Worm (Caenorhabditis elegans) whole organism, L1 larva: ENCODE data around the gene fbxa-214.

Experiments
- C04F5.9 ChIP-seq: sonication (generic microtip); optimal IDR thresholded peaks from 2 replicates; lab custom pipeline; 2016; ENCODE audit warnings: missing genetic modification characterization, missing compliant biosample characterization
- aha-1 ChIP-seq: fragments of 150-350 bp; optimal IDR thresholded peaks from 2 replicates; lab custom pipeline; 2014; ENCODE audit warnings: missing biosample characterization, missing genetic modification characterization
- alr-1 ChIP-seq: fragments of 200-800 bp; sonication (Bioruptor generic); optimal IDR thresholded peaks from 2 replicates; lab custom pipeline; 2018; ENCODE audit warnings: borderline replicate concordance, mild to moderate bottlenecking, missing genetic modification characterization, missing compliant biosample characterization
- ama-1 ChIP-seq: fragments of 150-350 bp; optimal IDR thresholded peaks from 2 replicates; lab custom pipeline; 2014
- blmp-1 ChIP-seq: fragments of 150-350 bp; optimal IDR thresholded peaks from 2 replicates; lab custom pipeline; 2014; ENCODE audit warnings: missing biosample characterization, missing genetic modification characterization
- ceh-82 ChIP-seq, 3 experiments: fragments of 150-350 bp in 1 of 3; sonication (generic microtip) in 2 of 3; optimal IDR thresholded peaks; 2 replicates each; lab custom pipeline; 2014 to 2017; ENCODE audit warnings: missing biosample characterization in 3 of 3, missing genetic modification characterization in 3 of 3
- efl-1 ChIP-seq, 4 experiments: fragments of 150-350 bp; optimal IDR thresholded peaks in 3 of 4; peaks in 1 of 4; 1 replicate in 1 of 4; 2 replicates in 3 of 4; lab custom pipeline; 2014; ENCODE audit warnings: missing biosample characterization in 2 of 4, missing genetic modification characterization in 2 of 4, missing genetic modification reagents in 2 of 4
- egl-13 ChIP-seq: sonication (generic microtip); optimal IDR thresholded peaks from 2 replicates; lab custom pipeline; 2016; ENCODE audit warnings: missing genotype, missing genetic modification reagents, missing genetic modification characterization, missing compliant biosample characterization
- elt-2 ChIP-seq: sonication (generic microtip); optimal IDR thresholded peaks from 2 replicates; lab custom pipeline; 2016; ENCODE audit warnings: missing genetic modification characterization, mild to moderate bottlenecking, inconsistent platforms, missing compliant biosample characterization, missing genetic modification reagents
- elt-3 ChIP-seq, 6 experiments: fragments of 150-350 bp in 1 of 6; sonication (generic microtip); optimal IDR thresholded peaks; 2 replicates each; lab custom pipeline; 2017 to 2018; ENCODE audit warnings: missing biosample characterization in 6 of 6, missing genetic modification characterization in 6 of 6, inconsistent platforms in 1 of 6
- fkh-10 ChIP-seq: sonication (generic microtip); optimal IDR thresholded peaks from 2 replicates; lab custom pipeline; 2017; ENCODE audit warnings: missing biosample characterization, missing genetic modification reagents, missing genetic modification characterization
- fkh-8 ChIP-seq: sonication (generic microtip); optimal IDR thresholded peaks from 2 replicates; lab custom pipeline; 2016; ENCODE audit warnings: mild to moderate bottlenecking, missing genetic modification characterization, missing compliant biosample characterization
- fos-1 ChIP-seq: fragments of 150-350 bp; optimal IDR thresholded peaks from 2 replicates; lab custom pipeline; 2014; ENCODE audit warnings: missing biosample characterization, missing genetic modification characterization
- hlh-4 ChIP-seq: sonication (generic microtip); optimal IDR thresholded peaks from 2 replicates; lab custom pipeline; 2016; ENCODE audit warnings: mild to moderate bottlenecking, missing genetic modification characterization, missing compliant biosample characterization
- jun-1 ChIP-seq: fragments of 150-350 bp; optimal IDR thresholded peaks from 2 replicates; lab custom pipeline; 2014; ENCODE audit warnings: missing biosample characterization, missing genetic modification reagents, missing genetic modification characterization
- lin-14 ChIP-seq: fragments of 200-800 bp; sonication (Bioruptor generic); optimal IDR thresholded peaks from 2 replicates; lab custom pipeline; 2018; ENCODE audit warnings: mild to moderate bottlenecking, missing genetic modification characterization, moderate library complexity, missing compliant biosample characterization
- lin-35 ChIP-seq, 2 experiments: fragments of 150-350 bp; optimal IDR thresholded peaks; 2 replicates each; lab custom pipeline; 2014; ENCODE audit warnings: missing biosample characterization in 2 of 2, missing genetic modification characterization in 2 of 2, missing genetic modification reagents in 2 of 2
- lsy-2 ChIP-seq, 2 experiments: fragments of 150-350 bp; optimal IDR thresholded peaks; 2 replicates each; lab custom pipeline; 2014; ENCODE audit warnings: missing biosample characterization in 2 of 2, missing genetic modification characterization in 2 of 2
- mdl-1 ChIP-seq, 2 experiments: fragments of 150-350 bp; optimal IDR thresholded peaks; 2 replicates each; lab custom pipeline; 2014 to 2017; ENCODE audit warnings: missing biosample characterization in 2 of 2, missing genetic modification characterization in 2 of 2, inconsistent platforms in 1 of 2
- nhr-237 ChIP-seq: fragments of 150-350 bp; optimal IDR thresholded peaks from 2 replicates; lab custom pipeline; 2014; ENCODE audit warnings: missing biosample characterization, missing genetic modification characterization
- nhr-28 ChIP-seq: fragments of 150-350 bp; optimal IDR thresholded peaks from 2 replicates; lab custom pipeline; 2014; ENCODE audit warnings: missing biosample characterization, missing genetic modification characterization
- nhr-47 ChIP-seq: sonication (generic microtip); optimal IDR thresholded peaks from 2 replicates; lab custom pipeline; 2016; ENCODE audit warnings: mild to moderate bottlenecking, missing genetic modification characterization, moderate library complexity, missing compliant biosample characterization
- nhr-71 ChIP-seq: sonication (generic microtip); optimal IDR thresholded peaks from 2 replicates; lab custom pipeline; 2016; ENCODE audit warnings: mild to moderate bottlenecking, missing genetic modification characterization, moderate library complexity, missing compliant biosample characterization
- nhr-84 ChIP-seq: sonication (generic microtip); optimal IDR thresholded peaks from 2 replicates; lab custom pipeline; 2017; ENCODE audit warnings: missing biosample characterization, missing genetic modification characterization
- nhr-85 ChIP-seq: sonication (generic microtip); peaks from one replicate; lab custom pipeline; 2016; ENCODE audit warnings: missing genetic modification characterization, inconsistent platforms, missing compliant biosample characterization
- nhr-90 ChIP-seq: sonication (generic microtip); optimal IDR thresholded peaks from 2 replicates; lab custom pipeline; 2016; ENCODE audit warnings: mild to moderate bottlenecking, missing genetic modification characterization, missing compliant biosample characterization; ENCODE audit not compliant: poor library complexity
- pag-3 ChIP-seq: sonication (generic microtip); optimal IDR thresholded peaks from 2 replicates; lab custom pipeline; 2017; ENCODE audit warnings: missing genetic modification characterization, mild to moderate bottlenecking, missing compliant biosample characterization, antibody characterized with exemption, borderline replicate concordance; ENCODE audit not compliant: insufficient read depth
- rnt-1 ChIP-seq: sonication (generic microtip); optimal IDR thresholded peaks from 2 replicates; lab custom pipeline; 2016; ENCODE audit warnings: mild to moderate bottlenecking, missing genetic modification characterization, moderate library complexity, missing compliant biosample characterization
- skn-1 ChIP-seq: fragments of 150-350 bp; optimal IDR thresholded peaks from 2 replicates; lab custom pipeline; 2014; ENCODE audit warnings: missing biosample characterization, missing genetic modification characterization
- snpc-4 ChIP-seq: fragments of 150-350 bp; optimal IDR thresholded peaks from 2 replicates; lab custom pipeline; 2014; ENCODE audit warnings: missing biosample characterization, missing genetic modification characterization
- snu-23 ChIP-seq: sonication (generic microtip); optimal IDR thresholded peaks from 2 replicates; lab custom pipeline; 2016; ENCODE audit warnings: missing genetic modification characterization, missing compliant biosample characterization
- sox-4 ChIP-seq: sonication (generic microtip); optimal IDR thresholded peaks from 2 replicates; lab custom pipeline; 2016; ENCODE audit warnings: missing genetic modification characterization, missing compliant biosample characterization
- swsn-7 ChIP-seq: sonication (generic microtip); optimal IDR thresholded peaks from 2 replicates; lab custom pipeline; 2016; ENCODE audit warnings: missing genetic modification characterization, missing compliant biosample characterization
- tbx-2 ChIP-seq: sonication (generic microtip); optimal IDR thresholded peaks from 2 replicates; lab custom pipeline; 2016; ENCODE audit warnings: missing genetic modification characterization, missing compliant biosample characterization
- unc-62 ChIP-seq: fragments of 150-350 bp; optimal IDR thresholded peaks from 2 replicates; lab custom pipeline; 2014; ENCODE audit warnings: missing biosample characterization, missing genetic modification reagents, missing genetic modification characterization
- unc-98 ChIP-seq: fragments of 200-800 bp; sonication (Bioruptor generic); IDR thresholded peaks from 2 replicates; pipeline ENCODE4 v1.3.6; 2022; ENCODE audit warnings: missing genetic modification characterization, missing compliant biosample characterization
- ztf-11 ChIP-seq, 2 experiments: sonication (generic microtip); optimal IDR thresholded peaks; 2 replicates each; lab custom pipeline; 2016 to 2017; ENCODE audit warnings: missing genetic modification characterization in 2 of 2, missing biosample characterization in 1 of 2, missing compliant biosample characterization in 1 of 2

The fbxa-214 gene

DNA sequence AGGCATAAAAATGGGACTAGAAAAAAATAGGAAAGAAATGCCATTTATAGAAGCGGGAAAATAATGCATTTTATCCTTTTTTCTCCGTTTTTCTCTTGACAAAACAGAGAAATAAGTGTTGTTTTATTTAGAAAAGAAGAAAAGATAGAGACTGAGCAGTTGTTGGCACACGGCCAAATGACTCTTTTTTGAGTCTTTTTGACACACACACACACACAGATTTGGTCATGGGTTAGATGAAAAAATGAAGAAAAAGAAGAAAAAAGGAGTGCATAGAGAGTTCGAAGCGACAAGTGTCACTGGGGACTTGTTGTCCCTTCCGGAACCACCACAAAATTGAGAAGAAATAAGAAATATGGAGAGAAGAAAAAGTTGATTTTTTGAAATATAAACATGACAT is 36.4 kb downstream of the fbxa-214 start (continued):
- TF ChIP-seq elt-3 (tag; optimal IDR thresholded peaks at IDR 0.05; lab: Kevin White, UChicago) (no peak), mdl-1 (tag; optimal IDR thresholded peaks at IDR 0.05; lab: Kevin White, UChicago) (no peak), unc-62 (GFP tag; lab: Kevin White, UChicago) (no peak), egl-13 (tag; lab: Kevin White, UChicago) (no peak), fkh-10 (GFP tag; lab: Kevin White, UChicago) (peak; percentile 26)

DNA sequence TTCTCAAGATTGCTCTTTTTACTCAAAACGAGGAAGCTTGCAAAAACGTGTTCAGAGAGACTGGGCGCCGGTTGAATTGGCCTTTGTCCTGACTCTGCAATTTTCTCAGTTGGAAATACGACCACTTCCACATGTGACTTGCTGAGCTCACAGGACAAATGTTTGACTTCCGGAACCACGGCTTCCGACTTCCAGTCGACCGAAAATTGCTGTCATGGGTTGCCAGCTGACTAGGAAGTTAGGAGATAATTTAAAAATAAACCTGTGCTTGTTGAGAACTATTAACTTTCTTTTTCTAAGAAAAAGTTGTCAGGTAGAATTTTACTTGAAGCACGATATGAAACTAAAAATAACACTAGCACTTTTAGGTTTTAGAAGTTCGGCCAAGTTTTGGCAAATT is 38.3 kb downstream of the fbxa-214 start:
- TF ChIP-seq fkh-8 (peak; percentile 67), nhr-71 (tag; lab: Kevin White, UChicago) (peak; percentile 36), nhr-47 (peak; percentile 39), nhr-28 (tag; lab: Kevin White, UChicago) (no peak), tbx-2 (tag; lab: Kevin White, UChicago) (peak; percentile 49), lin-14 (GFP tag; lab: Kevin White, UChicago) (peak; percentile 74), C04F5.9 (no peak)
- TF ChIP-seq, all 84 proteins: peak for 5

DNA sequence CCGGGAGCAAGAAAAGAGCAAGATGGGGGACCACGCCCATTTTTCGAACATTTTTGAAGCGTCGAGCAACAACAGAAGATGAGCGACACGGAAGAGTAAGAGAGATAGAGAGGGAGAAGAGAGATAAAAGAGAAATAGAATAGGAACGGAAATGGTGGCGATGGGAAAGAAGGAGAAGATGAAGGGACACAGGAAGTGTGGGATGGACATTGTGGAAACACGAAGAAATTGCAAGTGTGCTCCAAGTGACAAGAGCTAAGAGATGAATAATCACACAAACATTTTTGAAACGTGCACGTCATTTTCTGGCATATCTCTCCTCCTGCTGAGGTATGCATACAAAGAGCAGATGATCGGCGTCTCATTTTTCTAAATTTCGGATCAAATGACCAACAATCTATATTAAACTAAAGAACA is 39.3 kb downstream of the fbxa-214 start:
- peak; percentile 33 for TF ChIP-seq nhr-71 (tag; lab: Kevin White, UChicago)
- TF ChIP-seq lsy-2 (tag; optimal IDR thresholded peaks at IDR 0.05; lab: Kevin White, UChicago): peak in 1 of 2 experiments; percentile 40
- peak; percentile 15 for TF ChIP-seq rnt-1
- TF ChIP-seq fkh-8: peak; percentile 16
- TF ChIP-seq efl-1 (optimal IDR thresholded peaks at IDR 0.05; lab: Kevin White, UChicago): peak; percentile 11 to 12
- peak in 1 of 2 experiments; percentile 19 for TF ChIP-seq efl-1 (GFP tag; optimal IDR thresholded peaks at IDR 0.05 in 1 of 2; lab: Kevin White, UChicago)
- no peak for TF ChIP-seq nhr-90
- TF ChIP-seq snu-23 (GFP tag; lab: Kevin White, UChicago): peak; percentile 1
- TF ChIP-seq snpc-4 (tag; lab: Kevin White, UChicago): peak; percentile 8
- TF ChIP-seq ceh-82 (tag; optimal IDR thresholded peaks at IDR 0.05; lab: Kevin White, UChicago): peak in 1 of 3 experiments; percentile 22
- TF ChIP-seq pag-3 (tag; lab: Kevin White, UChicago): peak; percentile 57
- TF ChIP-seq sox-4 (tag; lab: Kevin White, UChicago): no peak
- no peak for TF ChIP-seq nhr-84
- TF ChIP-seq fos-1 (tag; lab: Kevin White, UChicago): no peak
- peak in 1 of 2 experiments; percentile 1 for TF ChIP-seq lin-35 (GFP tag; optimal IDR thresholded peaks at IDR 0.05; lab: Kevin White, UChicago)
- TF ChIP-seq tbx-2 (tag; lab: Kevin White, UChicago): peak; percentile 6
- TF ChIP-seq lin-14 (GFP tag; lab: Kevin White, UChicago): peak; percentile 89
- TF ChIP-seq nhr-47: peak; percentile 22

DNA sequence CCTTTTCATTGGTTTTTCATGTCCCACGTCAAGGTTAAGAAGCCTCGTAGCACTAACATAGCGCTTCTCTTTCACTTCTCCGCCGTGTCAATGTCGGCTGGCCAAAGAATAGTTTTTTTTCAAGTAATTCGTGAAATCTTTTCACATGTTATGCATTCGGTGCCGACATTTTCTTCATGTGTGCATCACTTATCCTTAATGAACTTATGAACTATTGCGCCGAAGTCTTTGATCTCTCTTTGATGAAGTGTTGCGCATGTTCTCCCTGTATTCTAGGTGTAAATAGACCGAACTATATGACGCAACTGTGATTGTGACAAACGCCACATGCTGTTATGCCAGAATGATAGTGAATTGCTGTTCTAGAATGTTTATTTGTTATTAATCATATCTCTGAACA is 47.8 kb downstream of the fbxa-214 start:
- TF ChIP-seq skn-1 (no peak), nhr-85 (peak; percentile 3), blmp-1 (tag; lab: Kevin White, UChicago) (peak; percentile 17), ztf-11 (tag; optimal IDR thresholded peaks at IDR 0.05; lab: Kevin White, UChicago) (no peak), jun-1 (tag; lab: Kevin White, UChicago) (no peak)
- TF ChIP-seq, all 84 proteins: peak for 2

- TF ChIP-seq aha-1 (tag; lab: Kevin White, UChicago) (no peak), C04F5.9 (no peak), elt-2 (tag; lab: Kevin White, UChicago) (peak; percentile 13), swsn-7 (no peak), hlh-4 (tag; lab: Kevin White, UChicago) (no peak), nhr-71 (tag; lab: Kevin White, UChicago) (peak; percentile 16), nhr-237 (no peak), alr-1 (tag; lab: Kevin White, UChicago) (no peak), mdl-1 (tag; optimal IDR thresholded peaks at IDR 0.05; lab: Kevin White, UChicago) (no peak), unc-98 (GFP tag; lab: Robert Waterston, UW) (no peak), fkh-8 (no peak), ama-1 (lab: Kevin White, UChicago) (peak; percentile 85)
These were observed 50.9 kb downstream of the fbxa-214 start, which contains the start of gene picc-1 for ce11 chrV:6018944-6019450. Gene picc-1, plus strand, starts transcription at chrV:6018994.
